Fruit fly (Drosophila melanogaster): ENCODE measurements around the gene CG5177.

CG5177 gene

dm6 chr2L:7411947-7412621 is 7.1 kb downstream of the CG5177 start, which contains the start of gene chm (continued):
- TF ChIP-seq HmgZ (tag; optimal IDR thresholded peaks at IDR 0.05) (peak; percentile 60), dpn (GFP tag; optimal IDR thresholded peaks at IDR 0.05) (peak; percentile 47 to 49), Doc3 (GFP tag; IDR thresholded peaks at IDR 0.05; ENCODE audit: partially characterized antibody) (peak; percentile 91), ham (GFP tag; IDR thresholded peaks at IDR 0.05) (no peak), unpg (GFP tag; optimal IDR thresholded peaks at IDR 0.05) (peak; percentile 33), Dp (GFP tag; optimal IDR thresholded peaks at IDR 0.05) (peak; percentile 37), CG7839 (tag; optimal IDR thresholded peaks at IDR 0.05) (peak; percentile 34), lola (GFP tag; optimal IDR thresholded peaks at IDR 0.05) (peak in 1 of 3 experiments; percentile 11), pfk (GFP tag; optimal IDR thresholded peaks at IDR 0.05) (peak; percentile 53), CG14667 (GFP tag; IDR thresholded peaks at IDR 0.05) (no peak; the same call in 1 of the 2 replicates), row (GFP tag; IDR thresholded peaks at IDR 0.05) (peak; percentile 94), CG15696 (tag; optimal IDR thresholded peaks at IDR 0.05) (peak; percentile 17), NFAT (GFP tag; IDR thresholded peaks at IDR 0.05) (peak; percentile 67; the same call in 1 of the 2 replicates), CG12299 (tag; optimal IDR thresholded peaks at IDR 0.05) (no peak), CG12659 (GFP tag; optimal IDR thresholded peaks at IDR 0.05) (peak; percentile 52), ftz-f1 (GFP tag; optimal IDR thresholded peaks at IDR 0.05) (peak; percentile 8), dmrt11E (tag; optimal IDR thresholded peaks at IDR 0.05) (no peak), CG4360 (GFP tag; IDR thresholded peaks at IDR 0.05) (0 out of 2 replicates have a peak, but pooled peaks have one; percentile 5), CG9797 (GFP tag; optimal IDR thresholded peaks at IDR 0.05) (peak; percentile 77), wek (GFP tag; optimal IDR thresholded peaks at IDR 0.05) (no peak), Awh (GFP tag; IDR thresholded peaks at IDR 0.05) (no peak), h (optimal IDR thresholded peaks at IDR 0.05) (no peak), Opbp (GFP tag; IDR thresholded peaks at IDR 0.05; ENCODE audit: partially characterized antibody) (peak; percentile 92), phol (tag; optimal IDR thresholded peaks at IDR 0.05) (peak; percentile 60), CG4404 (GFP tag; IDR thresholded peaks at IDR 0.05) (no peak), CG10654 (GFP tag; optimal IDR thresholded peaks at IDR 0.05) (no peak), HmgD (GFP tag; optimal IDR thresholded peaks at IDR 0.05) (peak; percentile 47), gce (GFP tag; IDR thresholded peaks at IDR 0.05) (no peak), br (optimal IDR thresholded peaks at IDR 0.05) (no peak), inv (GFP tag; IDR thresholded peaks at IDR 0.05; ENCODE audit: partially characterized antibody) (peak; percentile 82), hbn (GFP tag; IDR thresholded peaks at IDR 0.05; ENCODE audit: partially characterized antibody) (peak; percentile 89), CG15601 (tag; optimal IDR thresholded peaks at IDR 0.05) (peak; percentile 28), zfh1 (GFP tag; IDR thresholded peaks at IDR 0.05) (peak; percentile 36; the same call in 1 of the 3 replicates), Nf-YC (tag; optimal IDR thresholded peaks at IDR 0.05) (peak; percentile 26), knrl (GFP tag; IDR thresholded peaks at IDR 0.05; ENCODE audit: partially characterized antibody) (peak; percentile 90), CG12391 (tag; optimal IDR thresholded peaks at IDR 0.05) (peak; percentile 52), GATAe (GFP tag; conservative IDR thresholded peaks at IDR 0.05) (no peak), chinmo (GFP tag; IDR thresholded peaks at IDR 0.05; ENCODE audit: partially characterized antibody) (peak; percentile 60; the same call in 3 of the 4 replicates), MESR4 (GFP tag; optimal IDR thresholded peaks at IDR 0.05) (peak; percentile 65), CG10209 (GFP tag; optimal IDR thresholded peaks at IDR 0.05) (no peak), Side (GFP tag; optimal IDR thresholded peaks at IDR 0.05) (peak; percentile 11), sd (tag; optimal IDR thresholded peaks at IDR 0.05) (peak; percentile 66), pho (GFP tag; optimal IDR thresholded peaks at IDR 0.05) (peak; percentile 75), D19B (GFP tag; optimal IDR thresholded peaks at IDR 0.05) (no peak), CG16815 (GFP tag; optimal IDR thresholded peaks at IDR 0.05) (no peak), gcm2 (GFP tag; optimal IDR thresholded peaks at IDR 0.05) (no peak), ATbp (GFP tag; optimal IDR thresholded peaks at IDR 0.05) (no peak), CG8290 (GFP tag; optimal IDR thresholded peaks at IDR 0.05) (peak; percentile 37), CG8290 (tag; optimal IDR thresholded peaks at IDR 0.05) (peak in 1 of 2 experiments; percentile 81)

Measured in whole organism, embryonic.